Fruit fly (Drosophila melanogaster) whole organism, prepupa: ENCODE measurements around the gene CG14282.

ENCODE experiments used
- Blimp-1 ChIP-seq: fragments of 200-800 bp; sonication (Bioruptor generic); optimal IDR thresholded peaks from 3 replicates; lab custom pipeline; 2017; ENCODE audit warnings: missing biosample characterization, missing genetic modification characterization, mild to moderate bottlenecking, moderate library complexity, missing genetic modification reagents
- CG10631 ChIP-seq: fragments of 200-800 bp; sonication (Bioruptor generic); optimal IDR thresholded peaks from 2 replicates; lab custom pipeline; 2016; ENCODE audit warnings: missing biosample characterization, missing genetic modification characterization
- CG11294 ChIP-seq: fragments of 200-800 bp; sonication (Bioruptor generic); IDR thresholded peaks from 2 replicates; pipeline ENCODE4 v1.3.6; 2022; ENCODE audit warnings: missing biosample characterization, missing genetic modification characterization
- CG15336 ChIP-seq: fragments of 200-800 bp; sonication (Bioruptor generic); IDR thresholded peaks from 2 replicates; pipeline ENCODE4 v1.3.6; 2022; ENCODE audit warnings: missing biosample characterization, missing genetic modification characterization
- CG1621 ChIP-seq: fragments of 200-800 bp; sonication (Bioruptor generic); optimal IDR thresholded peaks from 3 replicates; lab custom pipeline; 2018; ENCODE audit warnings: missing biosample characterization, mild to moderate bottlenecking, missing genetic modification characterization
- CG16779 ChIP-seq: fragments of 200-800 bp; sonication (Bioruptor generic); optimal IDR thresholded peaks from 3 replicates; lab custom pipeline; 2017; ENCODE audit warnings: missing biosample characterization, mild to moderate bottlenecking, missing genetic modification characterization
- CG3032 ChIP-seq: fragments of 200-800 bp; optimal IDR thresholded peaks from 2 replicates; lab custom pipeline; 2019; ENCODE audit warnings: missing biosample characterization, mild to moderate bottlenecking, missing genetic modification characterization, moderate library complexity
- CG31627 ChIP-seq: fragments of 200-800 bp; sonication (Bioruptor generic); optimal IDR thresholded peaks from 3 replicates; lab custom pipeline; 2016; ENCODE audit warnings: missing biosample characterization, missing genetic modification characterization
- CG32006 ChIP-seq: fragments of 200-800 bp; sonication (Bioruptor generic); optimal IDR thresholded peaks from 3 replicates; lab custom pipeline; 2017; ENCODE audit warnings: missing biosample characterization, mild to moderate bottlenecking, missing genetic modification characterization
- CG34406 ChIP-seq: fragments of 200-800 bp; sonication (Bioruptor generic); optimal IDR thresholded peaks from 3 replicates; lab custom pipeline; 2016; ENCODE audit warnings: missing biosample characterization, missing genetic modification characterization
- CG3919 ChIP-seq: fragments of 200-800 bp; sonication (Bioruptor generic); optimal IDR thresholded peaks from 3 replicates; lab custom pipeline; 2016; ENCODE audit warnings: missing biosample characterization, missing genetic modification characterization
- CG6163 ChIP-seq: fragments of 200-800 bp; sonication (Bioruptor generic); IDR thresholded peaks from 3 replicates; pipeline ENCODE4 v1.3.6; 2022; ENCODE audit warnings: missing biosample characterization, missing genetic modification characterization
- CG6276 ChIP-seq: fragments of 200-800 bp; sonication (Bioruptor generic); optimal IDR thresholded peaks from 2 replicates; lab custom pipeline; 2017; ENCODE audit warnings: missing biosample characterization, mild to moderate bottlenecking, missing genetic modification characterization
- CG6792 ChIP-seq: fragments of 200-800 bp; sonication (Bioruptor generic); optimal IDR thresholded peaks from 3 replicates; lab custom pipeline; 2016; ENCODE audit warnings: missing biosample characterization, missing genetic modification characterization
- CG6808 ChIP-seq: fragments of 200-800 bp; sonication (Bioruptor generic); optimal IDR thresholded peaks from 3 replicates; lab custom pipeline; 2017; ENCODE audit warnings: missing biosample characterization, missing genetic modification characterization, mild to moderate bottlenecking, moderate library complexity, missing genetic modification reagents
- CG6854 ChIP-seq: fragments of 200-800 bp; sonication (Bioruptor generic); optimal IDR thresholded peaks from 2 replicates; lab custom pipeline; 2017; ENCODE audit warnings: missing biosample characterization, mild to moderate bottlenecking, missing genetic modification characterization
- CG7368 ChIP-seq: fragments of 200-800 bp; sonication (Bioruptor generic); optimal IDR thresholded peaks from 3 replicates; lab custom pipeline; 2016; ENCODE audit warnings: missing biosample characterization, missing genetic modification characterization
- CG8119 ChIP-seq: fragments of 200-800 bp; sonication (Bioruptor generic); IDR thresholded peaks from 3 replicates; pipeline ENCODE4 v1.3.6; 2022; ENCODE audit warnings: missing biosample characterization, missing genetic modification characterization
- CG9139 ChIP-seq: fragments of 200-800 bp; sonication (Bioruptor generic); optimal IDR thresholded peaks from 3 replicates; lab custom pipeline; 2017; ENCODE audit warnings: missing biosample characterization, mild to moderate bottlenecking, missing genetic modification characterization
- Eip75B ChIP-seq: fragments of 200-800 bp; sonication (Bioruptor generic); optimal IDR thresholded peaks from 3 replicates; lab custom pipeline; 2016; ENCODE audit warnings: missing biosample characterization, missing genetic modification characterization
- Eip78C ChIP-seq: fragments of 200-800 bp; sonication (Bioruptor generic); peaks from one replicate; lab custom pipeline; 2016; ENCODE audit warnings: missing biosample characterization, missing genetic modification characterization
- Ets21C ChIP-seq: fragments of 200-800 bp; sonication (Bioruptor generic); optimal IDR thresholded peaks from 3 replicates; lab custom pipeline; 2016; ENCODE audit warnings: missing biosample characterization, missing genetic modification characterization
- Ets96B ChIP-seq: fragments of 200-800 bp; optimal IDR thresholded peaks from 2 replicates; lab custom pipeline; 2019; ENCODE audit warnings: missing biosample characterization, mild to moderate bottlenecking, missing genetic modification characterization, moderate library complexity
- Gug ChIP-seq: fragments of 200-800 bp; sonication (Bioruptor generic); IDR thresholded peaks from 2 replicates; pipeline ENCODE4 v1.3.6; 2022; ENCODE audit warnings: missing biosample characterization, missing genetic modification characterization
- Hr38 ChIP-seq: sonication (Bioruptor generic); optimal IDR thresholded peaks from 2 replicates; lab custom pipeline; 2016; ENCODE audit warnings: missing biosample characterization, missing genetic modification characterization
- Hr39 ChIP-seq: fragments of 200-800 bp; sonication (Bioruptor generic); optimal IDR thresholded peaks from 2 replicates; lab custom pipeline; 2016; ENCODE audit warnings: missing biosample characterization, missing genetic modification characterization
- Hr4 ChIP-seq: fragments of 200-800 bp; sonication (Bioruptor generic); optimal IDR thresholded peaks from 3 replicates; lab custom pipeline; 2016; ENCODE audit warnings: missing biosample characterization, missing genetic modification characterization
- Lpt ChIP-seq: fragments of 200-800 bp; sonication (Bioruptor generic); optimal IDR thresholded peaks from 3 replicates; lab custom pipeline; 2016; ENCODE audit warnings: missing biosample characterization, missing genetic modification characterization
- Met ChIP-seq: fragments of 200-800 bp; sonication (Bioruptor generic); optimal IDR thresholded peaks from 3 replicates; lab custom pipeline; 2016; ENCODE audit warnings: missing biosample characterization, missing genetic modification characterization
- Smox ChIP-seq: fragments of 200-800 bp; sonication (Bioruptor generic); optimal IDR thresholded peaks from 3 replicates; lab custom pipeline; 2016; ENCODE audit warnings: missing biosample characterization, missing genetic modification characterization
- Sox102F ChIP-seq: fragments of 200-800 bp; sonication (Bioruptor generic); optimal IDR thresholded peaks from 2 replicates; lab custom pipeline; 2016; ENCODE audit warnings: missing biosample characterization, mild to moderate bottlenecking, missing genetic modification characterization
- achi ChIP-seq: fragments of 200-800 bp; sonication (Bioruptor generic); optimal IDR thresholded peaks from 3 replicates; lab custom pipeline; 2016; ENCODE audit warnings: missing biosample characterization, missing genetic modification characterization
- acj6 ChIP-seq: fragments of 200-800 bp; sonication (Bioruptor generic); optimal IDR thresholded peaks from 3 replicates; lab custom pipeline; 2016; ENCODE audit warnings: missing biosample characterization, missing genetic modification characterization
- cyc ChIP-seq: fragments of 200-800 bp; sonication (Bioruptor generic); optimal IDR thresholded peaks from 3 replicates; lab custom pipeline; 2016; ENCODE audit warnings: missing biosample characterization, missing genetic modification characterization
- dac ChIP-seq: fragments of 200-800 bp; sonication (Bioruptor generic); optimal IDR thresholded peaks from 2 replicates; lab custom pipeline; 2017; ENCODE audit warnings: missing biosample characterization, mild to moderate bottlenecking, missing genetic modification characterization
- eg ChIP-seq: fragments of 200-800 bp; sonication (Bioruptor generic); IDR thresholded peaks from 3 replicates; pipeline ENCODE4 v1.3.6; 2022; ENCODE audit warnings: missing biosample characterization, missing genetic modification characterization
- esn ChIP-seq: fragments of 200-800 bp; sonication (Bioruptor generic); optimal IDR thresholded peaks from 2 replicates; lab custom pipeline; 2016; ENCODE audit warnings: missing biosample characterization, mild to moderate bottlenecking, missing genetic modification characterization, moderate library complexity
- fkh ChIP-seq: fragments of 200-800 bp; sonication (Bioruptor generic); optimal IDR thresholded peaks from 3 replicates; lab custom pipeline; 2017; ENCODE audit warnings: missing biosample characterization, mild to moderate bottlenecking, missing genetic modification characterization, moderate library complexity
- lz ChIP-seq: fragments of 200-800 bp; sonication (Bioruptor generic); optimal IDR thresholded peaks from 3 replicates; lab custom pipeline; 2016; ENCODE audit warnings: missing biosample characterization, missing genetic modification characterization
- net ChIP-seq: fragments of 200-800 bp; sonication (Bioruptor generic); optimal IDR thresholded peaks from 3 replicates; lab custom pipeline; 2016; ENCODE audit warnings: missing biosample characterization, missing genetic modification characterization
- pdm3 ChIP-seq: fragments of 200-800 bp; sonication (Bioruptor generic); optimal IDR thresholded peaks from 3 replicates; lab custom pipeline; 2016; ENCODE audit warnings: missing biosample characterization, missing genetic modification characterization
- salr ChIP-seq, 2 experiments: fragments of 200-800 bp; sonication (Bioruptor generic); optimal IDR thresholded peaks; 3 replicates each; lab custom pipeline; 2016 to 2018; ENCODE audit warnings: missing biosample characterization in 2 of 2, missing genetic modification characterization in 2 of 2, mild to moderate bottlenecking in 1 of 2
- spab ChIP-seq: fragments of 200-800 bp; sonication (Bioruptor generic); optimal IDR thresholded peaks from 2 replicates; lab custom pipeline; 2017; ENCODE audit warnings: missing biosample characterization, mild to moderate bottlenecking, missing genetic modification characterization, missing genetic modification reagents
- ss ChIP-seq, 2 experiments: fragments of 200-800 bp; sonication (Bioruptor generic); optimal IDR thresholded peaks; 2 replicates in 1 of 2; 3 replicates in 1 of 2; lab custom pipeline; 2017 to 2018; ENCODE audit warnings: mild to moderate bottlenecking in 2 of 2, missing biosample characterization in 2 of 2, missing genetic modification characterization in 2 of 2, moderate library complexity in 1 of 2
- svp ChIP-seq: fragments of 200-800 bp; sonication (Bioruptor generic); peaks from one replicate; lab custom pipeline; 2016; ENCODE audit warnings: missing biosample characterization, missing genetic modification characterization
- topi ChIP-seq: fragments of 200-800 bp; sonication (Bioruptor generic); optimal IDR thresholded peaks from 3 replicates; lab custom pipeline; 2016; ENCODE audit warnings: missing biosample characterization, missing genetic modification characterization

CG14282 gene

DNA sequence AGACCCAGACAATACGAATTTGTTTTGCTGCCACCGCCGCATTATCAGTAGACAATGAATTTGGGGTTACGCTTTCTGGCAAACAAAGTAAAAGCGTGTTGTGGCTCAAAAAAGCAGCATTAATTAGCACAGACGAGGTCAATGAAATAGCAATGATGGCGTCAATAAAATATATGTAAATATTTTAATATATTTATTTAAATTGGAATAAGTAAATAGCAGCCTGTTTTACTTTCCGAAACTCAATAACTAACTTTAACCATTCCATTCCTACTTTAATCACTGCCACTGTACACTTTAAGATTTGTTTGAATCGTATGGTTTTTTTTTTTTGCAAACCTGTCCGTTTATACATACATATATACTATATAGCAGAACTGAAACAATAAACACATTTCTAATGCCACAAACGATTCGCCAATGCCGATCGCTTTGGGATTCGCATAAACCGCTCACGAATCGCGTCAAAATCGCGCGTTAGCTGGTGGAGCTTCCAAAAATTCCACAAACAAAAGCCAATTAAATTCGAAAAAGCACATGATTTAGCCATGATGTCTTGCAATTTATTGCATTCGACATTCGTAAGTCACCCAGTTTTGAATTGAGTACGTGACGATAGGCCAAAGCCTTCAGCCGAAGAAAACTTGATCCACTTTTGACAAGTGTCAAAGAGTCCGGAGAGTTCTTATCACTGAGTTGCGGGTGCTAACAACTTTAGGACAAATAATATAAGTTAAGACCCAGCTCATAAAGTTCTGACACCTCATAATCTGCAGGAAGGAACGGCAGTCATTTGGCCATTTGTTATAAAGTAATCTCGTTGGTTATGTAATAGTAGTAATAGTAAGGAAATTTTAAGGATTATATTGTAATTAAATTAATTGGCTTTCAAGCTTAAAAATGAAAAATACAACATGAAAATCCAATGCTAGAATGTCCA, 24.7 kb upstream of the CG14282 start (continued):
- TF ChIP-seq CG3919 (GFP tag; lab: Kevin White, UChicago): no peak
- TF ChIP-seq CG6163 (GFP tag; lab: Robert Waterston, UW): peak; percentile 45; the same call in 1 of the 3 replicates
- TF ChIP-seq dac (GFP tag; lab: Kevin White, UChicago): no peak
- no peak for TF ChIP-seq Gug (GFP tag; lab: Robert Waterston, UW)
- peak; percentile 18 for TF ChIP-seq net
- TF ChIP-seq CG3032 (tag; lab: Kevin White, UChicago): no peak
- TF ChIP-seq CG15336 (GFP tag; lab: Robert Waterston, UW): peak; percentile 52
- no peak for TF ChIP-seq Eip75B
- TF ChIP-seq CG7368 (GFP tag; lab: Kevin White, UChicago): no peak
- TF ChIP-seq CG32006 (GFP tag; lab: Kevin White, UChicago): peak; percentile 30
- TF ChIP-seq CG6854 (GFP tag; lab: Kevin White, UChicago): no peak
- TF ChIP-seq topi: no peak
- no peak for TF ChIP-seq CG6808 (GFP tag; lab: Kevin White, UChicago)
- no peak for TF ChIP-seq cyc (GFP tag; lab: Kevin White, UChicago)
- peak; percentile 70 for TF ChIP-seq eg
- no peak for TF ChIP-seq CG31627 (GFP tag; lab: Kevin White, UChicago)
- no peak for TF ChIP-seq acj6 (GFP tag; lab: Kevin White, UChicago)
- no peak for TF ChIP-seq Ets21C (GFP tag; lab: Kevin White, UChicago)
- TF ChIP-seq svp (GFP tag; lab: Kevin White, UChicago): peak; percentile 82
- TF ChIP-seq Met (GFP tag; lab: Kevin White, UChicago): peak; percentile 8
- no peak for TF ChIP-seq Lpt
- no peak for TF ChIP-seq Hr39 (GFP tag; lab: Kevin White, UChicago)
- TF ChIP-seq Hr4 (GFP tag; lab: Kevin White, UChicago): no peak
- TF ChIP-seq Ets96B (tag; lab: Kevin White, UChicago): no peak
- TF ChIP-seq CG8119: peak; percentile 44; the same call in 2 of the 3 replicates
- TF ChIP-seq CG6792 (GFP tag; lab: Kevin White, UChicago): no peak
- TF ChIP-seq fkh (GFP tag; lab: Kevin White, UChicago): peak; percentile 15

DNA sequence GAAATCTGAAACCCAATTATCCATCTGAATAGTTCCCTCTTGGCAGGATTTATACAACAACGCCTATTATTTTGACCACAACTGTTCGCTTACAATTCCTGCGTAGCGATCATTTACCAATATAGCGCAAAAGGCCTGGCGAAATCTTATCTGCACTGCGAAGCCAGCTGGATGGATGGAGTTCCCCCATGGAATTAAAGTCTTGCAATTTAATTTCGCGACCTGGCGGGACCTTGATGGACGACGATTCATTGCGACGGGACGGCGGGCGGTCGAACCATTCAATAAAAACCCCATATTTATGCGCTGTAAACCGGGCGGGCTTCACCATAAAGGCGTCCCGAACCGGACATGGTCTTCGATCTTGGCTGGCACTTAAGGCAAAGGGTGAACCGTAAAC, 24.0 kb upstream of the CG14282 start:
- TF ChIP-seq Gug (GFP tag; lab: Robert Waterston, UW) (no peak), CG10631 (no peak), CG6854 (GFP tag; lab: Kevin White, UChicago) (no peak), CG1621 (tag; lab: Kevin White, UChicago) (peak; percentile 2), ss (GFP tag; optimal IDR thresholded peaks at IDR 0.05; lab: Kevin White, UChicago) (no peak), achi (GFP tag; lab: Kevin White, UChicago) (no peak), CG16779 (tag; lab: Kevin White, UChicago) (no peak), CG3919 (GFP tag; lab: Kevin White, UChicago) (no peak), CG6276 (GFP tag; lab: Kevin White, UChicago) (no peak), fkh (GFP tag; lab: Kevin White, UChicago) (no peak), CG8119 (no peak), CG7368 (GFP tag; lab: Kevin White, UChicago) (peak; percentile 31), spab (GFP tag; lab: Kevin White, UChicago) (no peak), lz (GFP tag; lab: Kevin White, UChicago) (no peak), acj6 (GFP tag; lab: Kevin White, UChicago) (no peak), dac (GFP tag; lab: Kevin White, UChicago) (no peak), Hr4 (GFP tag; lab: Kevin White, UChicago) (peak; percentile 33), esn (peak; percentile 27), CG34406 (GFP tag; lab: Kevin White, UChicago) (no peak), Hr38 (no peak), Eip78C (no peak), Ets96B (tag; lab: Kevin White, UChicago) (peak; percentile 26), net (no peak), Blimp-1 (GFP tag; lab: Kevin White, UChicago) (no peak), CG6808 (GFP tag; lab: Kevin White, UChicago) (peak; percentile 33), Smox (GFP tag; lab: Kevin White, UChicago) (no peak), eg (no peak), cyc (GFP tag; lab: Kevin White, UChicago) (no peak), Sox102F (no peak), Eip75B (peak; percentile 27), Hr39 (GFP tag; lab: Kevin White, UChicago) (peak; percentile 21), pdm3 (GFP tag; lab: Kevin White, UChicago) (no peak), salr (GFP tag; optimal IDR thresholded peaks at IDR 0.05; lab: Kevin White, UChicago) (no peak), CG32006 (GFP tag; lab: Kevin White, UChicago) (peak; percentile 25), CG31627 (GFP tag; lab: Kevin White, UChicago) (no peak), CG9139 (GFP tag; lab: Kevin White, UChicago) (no peak), CG11294 (GFP tag; lab: Robert Waterston, UW) (no peak)
